Worm (Caenorhabditis elegans) whole organism, L4 larva: ENCODE data around the gene pix-1.
A peak's percentile ranks its signal among the peaks of the same experiment; 100 is the strongest.

ENCODE experiments used
- D1046.2 ChIP-seq: fragments of 200-800 bp; sonication (Bioruptor generic); IDR thresholded peaks from 2 replicates; pipeline ENCODE4 v1.3.6; 2022; ENCODE audit warnings: missing genetic modification characterization, missing compliant biosample characterization
- F44E2.7 ChIP-seq: fragments of 200-800 bp; sonication (Bioruptor generic); IDR thresholded peaks from 2 replicates; pipeline ENCODE4 v2.1.2; 2022; ENCODE audit warnings: missing genetic modification characterization, missing compliant biosample characterization
- T20F7.1 ChIP-seq: fragments of 200-800 bp; sonication (Bioruptor generic); optimal IDR thresholded peaks from 2 replicates; lab custom pipeline; 2018; ENCODE audit warnings: mild to moderate bottlenecking, missing genetic modification characterization, missing compliant biosample characterization
- T26A8.4 ChIP-seq: fragments of 200-800 bp; sonication (Bioruptor generic); IDR thresholded peaks from 2 replicates; pipeline ENCODE4 v1.3.6; 2022; ENCODE audit warnings: missing genetic modification characterization, missing compliant biosample characterization
- Y105C5A.15 ChIP-seq: fragments of 200-800 bp; sonication (Bioruptor generic); IDR thresholded peaks from 2 replicates; pipeline ENCODE4 v1.3.6; 2022; ENCODE audit warnings: missing genetic modification characterization, missing compliant biosample characterization
- Y48G9A.11 ChIP-seq: fragments of 200-800 bp; sonication (Bioruptor generic); IDR thresholded peaks from 2 replicates; pipeline ENCODE4 v1.3.6; 2022; ENCODE audit warnings: missing genetic modification reagents, missing genetic modification characterization, missing compliant biosample characterization
- Y5F2A.4 ChIP-seq: fragments of 200-800 bp; sonication (Bioruptor generic); optimal IDR thresholded peaks from 2 replicates; lab custom pipeline; 2018; ENCODE audit warnings: mild to moderate bottlenecking, missing genetic modification characterization, missing compliant biosample characterization
- ZK337.2 ChIP-seq: fragments of 200-800 bp; sonication (Bioruptor generic); IDR thresholded peaks from 2 replicates; pipeline ENCODE4 v1.3.6; 2022; ENCODE audit warnings: missing genetic modification reagents, missing genetic modification characterization, missing compliant biosample characterization
- aha-1 ChIP-seq: fragments of 150-350 bp; peaks from one replicate; lab custom pipeline; 2014; ENCODE audit warnings: missing biosample characterization, missing genetic modification characterization
- arid-1 ChIP-seq: fragments of 200-800 bp; sonication (Bioruptor generic); conservative IDR thresholded peaks from 2 replicates; pipeline ENCODE4 v1.3.6; 2022; ENCODE audit warnings: missing genetic modification reagents, missing genetic modification characterization, missing compliant biosample characterization
- ceh-20 ChIP-seq: fragments of 200-800 bp; sonication (Bioruptor generic); IDR thresholded peaks from 2 replicates; pipeline ENCODE4 v1.3.6; 2022; ENCODE audit warnings: missing genetic modification reagents, missing genetic modification characterization, missing compliant biosample characterization
- ceh-32 ChIP-seq: sonication (generic microtip); optimal IDR thresholded peaks from 2 replicates; lab custom pipeline; 2016; ENCODE audit warnings: mild to moderate bottlenecking, missing genetic modification characterization, missing compliant biosample characterization; ENCODE audit not compliant: poor library complexity
- ceh-44 ChIP-seq: fragments of 200-800 bp; sonication (Bioruptor generic); IDR thresholded peaks from 2 replicates; pipeline ENCODE4 v1.3.6; 2022; ENCODE audit warnings: missing genetic modification reagents, missing genetic modification characterization, missing compliant biosample characterization
- ceh-62 ChIP-seq: sonication (generic microtip); optimal IDR thresholded peaks from 2 replicates; lab custom pipeline; 2017; ENCODE audit warnings: missing biosample characterization, missing genetic modification characterization
- daf-12 ChIP-seq: fragments of 150-350 bp; optimal IDR thresholded peaks from 2 replicates; lab custom pipeline; 2014; ENCODE audit warnings: missing biosample characterization, missing genetic modification reagents, missing genetic modification characterization
- daf-16 ChIP-seq, 3 experiments: sonication (generic microtip); optimal IDR thresholded peaks; 2 replicates each; lab custom pipeline; 2016 to 2017; ENCODE audit warnings: missing genetic modification characterization in 3 of 3, missing genetic modification reagents in 3 of 3, mild to moderate bottlenecking in 2 of 3, missing compliant biosample characterization in 2 of 3, missing biosample characterization in 1 of 3, moderate library complexity in 1 of 3
- dmd-8 ChIP-seq: fragments of 200-800 bp; sonication (Bioruptor generic); IDR thresholded peaks from 2 replicates; pipeline ENCODE4 v1.3.6; 2022; ENCODE audit warnings: missing genetic modification characterization, missing compliant biosample characterization
- dmd-9 ChIP-seq: fragments of 200-800 bp; sonication (Bioruptor generic); IDR thresholded peaks from 2 replicates; pipeline ENCODE4 v1.3.6; 2022; ENCODE audit warnings: missing genetic modification reagents, missing genetic modification characterization, missing compliant biosample characterization
- duxl-1 ChIP-seq: sonication (generic microtip); optimal IDR thresholded peaks from 2 replicates; lab custom pipeline; 2016; ENCODE audit warnings: mild to moderate bottlenecking, missing genetic modification characterization, moderate library complexity, missing compliant biosample characterization; ENCODE audit not compliant: poor library complexity
- fkh-10 ChIP-seq: fragments of 150-350 bp; optimal IDR thresholded peaks from 2 replicates; lab custom pipeline; 2014; ENCODE audit warnings: missing biosample characterization, missing genetic modification reagents, missing genetic modification characterization
- gei-8 ChIP-seq: fragments of 200-800 bp; sonication (Bioruptor generic); optimal IDR thresholded peaks from 2 replicates; lab custom pipeline; 2018; ENCODE audit warnings: mild to moderate bottlenecking, missing genetic modification characterization, missing compliant biosample characterization
- lim-7 ChIP-seq: fragments of 200-800 bp; sonication (Bioruptor generic); IDR thresholded peaks from 2 replicates; pipeline ENCODE4 v1.3.6; 2022; ENCODE audit warnings: missing genetic modification characterization, missing compliant biosample characterization
- lin-1 ChIP-seq: fragments of 200-800 bp; sonication (Bioruptor generic); IDR thresholded peaks from 2 replicates; pipeline ENCODE4 v1.3.6; 2022; ENCODE audit warnings: missing genetic modification reagents, missing genetic modification characterization, missing compliant biosample characterization
- lin-38 ChIP-seq: fragments of 200-800 bp; sonication (Bioruptor generic); IDR thresholded peaks from 2 replicates; pipeline ENCODE4 v1.3.6; 2022; ENCODE audit warnings: missing genetic modification reagents, missing genetic modification characterization, missing compliant biosample characterization
- lir-3 ChIP-seq: sonication (generic microtip); optimal IDR thresholded peaks from 2 replicates; lab custom pipeline; 2016; ENCODE audit warnings: mild to moderate bottlenecking, missing genetic modification characterization, missing compliant biosample characterization
- madf-5 ChIP-seq, 2 experiments: fragments of 200-800 bp; sonication (Bioruptor generic); IDR thresholded peaks; 2 replicates each; pipeline ENCODE4 v1.3.6; 2022; ENCODE audit warnings: missing compliant biosample characterization in 2 of 2, missing genetic modification characterization in 2 of 2
- mdl-1 ChIP-seq, 2 experiments: fragments of 150-350 bp in 1 of 2; sonication (generic microtip) in 1 of 2; optimal IDR thresholded peaks; 2 replicates each; lab custom pipeline; 2014 to 2017; ENCODE audit warnings: missing biosample characterization in 2 of 2, missing genetic modification characterization in 2 of 2
- mep-1 ChIP-seq: fragments of 150-350 bp; sonication (generic microtip); optimal IDR thresholded peaks from 3 replicates; lab custom pipeline; 2014; ENCODE audit warnings: missing biosample characterization, missing genetic modification characterization
- mes-2 ChIP-seq: sonication (generic microtip); optimal IDR thresholded peaks from 2 replicates; lab custom pipeline; 2016; ENCODE audit warnings: missing genotype, mild to moderate bottlenecking, missing genetic modification characterization, missing compliant biosample characterization; ENCODE audit not compliant: poor library complexity, severe bottlenecking
- pha-4 ChIP-seq, 2 experiments: fragments of 150-350 bp in 1 of 2; fragments of 200-800 bp in 1 of 2; sonication (Bioruptor generic) in 1 of 2; IDR thresholded peaks in 1 of 2; optimal IDR thresholded peaks in 1 of 2; 2 replicates each; pipeline versions ENCODE4 v1.3.6 to Lab custom; 2014 to 2022; ENCODE audit warnings: missing genetic modification characterization in 2 of 2, missing genetic modification reagents in 2 of 2, missing biosample characterization in 1 of 2, missing compliant biosample characterization in 1 of 2
- rbr-2 ChIP-seq: sonication (generic microtip); optimal IDR thresholded peaks from 2 replicates; lab custom pipeline; 2016; ENCODE audit warnings: missing genotype, missing genetic modification characterization, missing compliant biosample characterization
- sdz-12 ChIP-seq: fragments of 200-800 bp; sonication (Bioruptor generic); optimal IDR thresholded peaks from 2 replicates; lab custom pipeline; 2018; ENCODE audit warnings: mild to moderate bottlenecking, missing genetic modification characterization, missing compliant biosample characterization
- set-16 ChIP-seq: fragments of 200-800 bp; sonication (Bioruptor generic); IDR thresholded peaks from 2 replicates; pipeline ENCODE4 v1.3.6; 2022; ENCODE audit warnings: missing genetic modification reagents, missing genetic modification characterization, missing compliant biosample characterization
- snpc-1.2 ChIP-seq: fragments of 200-800 bp; sonication (Bioruptor generic); IDR thresholded peaks from 2 replicates; pipeline ENCODE4 v1.3.6; 2022; ENCODE audit warnings: missing genetic modification reagents, missing genetic modification characterization, missing compliant biosample characterization
- tag-97 ChIP-seq: fragments of 200-800 bp; sonication (Bioruptor generic); IDR thresholded peaks from 2 replicates; pipeline ENCODE4 v1.3.6; 2022; ENCODE audit warnings: missing genetic modification characterization, missing compliant biosample characterization
- tra-1 ChIP-seq: fragments of 200-800 bp; sonication (Bioruptor generic); IDR thresholded peaks from 2 replicates; pipeline ENCODE4 v1.3.6; 2022; ENCODE audit warnings: missing genetic modification reagents, missing genetic modification characterization, missing compliant biosample characterization
- vab-7 ChIP-seq: fragments of 200-800 bp; sonication (Bioruptor generic); IDR thresholded peaks from 2 replicates; pipeline ENCODE4 v1.3.6; 2022; ENCODE audit warnings: missing genetic modification reagents, missing genetic modification characterization, missing compliant biosample characterization
- zfp-2 ChIP-seq: sonication (generic microtip); optimal IDR thresholded peaks from 2 replicates; lab custom pipeline; 2016; ENCODE audit warnings: mild to moderate bottlenecking, missing genetic modification characterization, missing compliant biosample characterization
- zfp-3 ChIP-seq: fragments of 200-800 bp; sonication (Bioruptor generic); conservative IDR thresholded peaks from 2 replicates; pipeline ENCODE4 v1.3.6; 2022; ENCODE audit warnings: missing genetic modification reagents, missing genetic modification characterization, missing compliant biosample characterization

pix-1 gene

DNA sequence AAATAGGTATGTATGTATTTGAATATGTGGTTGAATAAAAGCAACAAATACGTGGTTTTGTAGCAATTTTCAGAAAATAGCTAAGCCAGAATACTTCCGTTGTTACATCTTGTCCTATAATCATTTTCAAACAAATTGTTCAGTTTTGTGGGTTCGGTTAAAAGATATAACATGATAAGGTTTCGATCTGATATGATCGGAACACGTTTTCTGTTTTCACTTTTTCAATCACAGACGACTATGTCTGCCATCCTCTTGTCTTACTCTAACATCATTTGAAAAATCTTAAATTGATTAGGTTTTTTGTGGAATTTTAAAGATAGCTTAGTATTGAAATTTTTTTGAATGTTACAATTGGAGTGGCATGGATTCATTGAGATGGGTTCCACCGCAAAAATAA lies 808 bp upstream of the pix-1 start:
- peak; percentile 72 for TF ChIP-seq aha-1
- TF ChIP-seq sdz-12: no peak

DNA sequence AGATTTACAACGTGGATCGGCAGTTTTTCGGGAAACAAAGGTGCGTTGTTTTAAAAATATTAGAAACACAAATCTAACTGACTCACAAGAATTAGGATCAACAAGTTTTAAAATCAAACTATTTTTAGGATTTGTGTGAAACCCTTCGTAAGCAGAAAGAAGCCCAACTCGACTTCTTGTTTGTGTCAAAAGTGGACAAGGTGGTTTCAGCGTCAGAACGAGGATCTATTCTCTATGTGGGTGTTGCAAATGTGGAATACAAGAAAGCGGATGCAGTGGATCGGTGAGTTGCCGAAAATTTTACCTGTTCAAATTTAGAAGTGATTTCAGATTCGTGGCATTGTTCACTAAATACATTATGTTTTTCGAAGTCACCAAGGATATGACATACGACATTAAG lies 1.9 kb downstream of the pix-1 start:
- TF ChIP-seq aha-1 (peak; percentile 90), lir-3 (tag; lab: Kevin White, UChicago) (no peak)

DNA sequence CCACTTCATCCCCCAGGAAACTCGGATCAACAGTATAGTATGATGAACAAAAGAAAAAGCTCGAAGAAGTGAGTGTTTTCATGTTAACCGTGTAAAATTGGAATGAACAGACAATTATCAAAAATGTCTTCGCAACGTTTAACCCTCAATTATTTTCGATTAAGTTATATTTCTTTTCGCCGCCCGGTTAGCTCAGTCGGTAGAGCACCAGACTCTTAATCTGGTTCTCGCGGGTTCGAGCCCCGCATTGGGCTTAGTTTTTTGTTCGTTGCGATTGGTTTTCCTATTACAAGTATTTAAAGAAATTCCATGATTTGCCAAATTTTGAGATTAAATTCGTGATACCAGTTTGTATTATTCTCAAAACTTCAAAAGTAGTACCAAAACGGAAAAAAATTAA lies 2.6 kb downstream of the pix-1 start:
- no peak for TF ChIP-seq T20F7.1 (GFP tag; lab: Kevin White, UChicago)
- 0 out of 4 replicates have a peak, but pooled peaks of 1 of the 2 experiments have one; percentile 52 for TF ChIP-seq madf-5 (GFP tag; IDR thresholded peaks at IDR 0.05; lab: Robert Waterston, UW)
- TF ChIP-seq D1046.2 (GFP tag; lab: Robert Waterston, UW): peak; percentile 15; the same call in 1 of the 2 replicates
- TF ChIP-seq tra-1: peak; percentile 17; the same call in 1 of the 2 replicates
- no peak for TF ChIP-seq ceh-32 (tag; lab: Kevin White, UChicago)
- TF ChIP-seq arid-1: peak; percentile 67
- TF ChIP-seq Y5F2A.4 (GFP tag; lab: Kevin White, UChicago): no peak
- TF ChIP-seq daf-12 (tag; lab: Kevin White, UChicago): no peak
- TF ChIP-seq F44E2.7: peak; percentile 57; the same call in 1 of the 2 replicates
- TF ChIP-seq Y105C5A.15: 0 out of 2 replicates have a peak, but pooled peaks have one; percentile 24
- 0 out of 2 replicates have a peak, but pooled peaks have one; percentile 5 for TF ChIP-seq dmd-9 (GFP tag; lab: Robert Waterston, UW)
- no peak for TF ChIP-seq tag-97 (GFP tag; lab: Robert Waterston, UW)
- peak; percentile 16; the same call in 1 of the 2 replicates for TF ChIP-seq Y48G9A.11
- no peak for TF ChIP-seq set-16 (GFP tag; lab: Robert Waterston, UW)
- TF ChIP-seq ceh-44 (GFP tag; lab: Robert Waterston, UW): 0 out of 2 replicates have a peak, but pooled peaks have one; percentile 20
- TF ChIP-seq lin-38 (GFP tag; lab: Robert Waterston, UW): peak; percentile 50
- no peak for TF ChIP-seq rbr-2 (tag; lab: Kevin White, UChicago)
- peak; percentile 79; the same call in 1 of the 2 replicates for TF ChIP-seq pha-4 (GFP tag; IDR thresholded peaks at IDR 0.05; lab: Robert Waterston, UW)
- TF ChIP-seq pha-4 (tag; optimal IDR thresholded peaks at IDR 0.05; lab: Kevin White, UChicago): no peak
- peak; percentile 24 for TF ChIP-seq aha-1
- no peak for TF ChIP-seq daf-16 (GFP tag; optimal IDR thresholded peaks at IDR 0.05; lab: Kevin White, UChicago)
- TF ChIP-seq daf-16 (tag; optimal IDR thresholded peaks at IDR 0.05; lab: Kevin White, UChicago): peak; percentile 33
- TF ChIP-seq dmd-8 (GFP tag; lab: Robert Waterston, UW): peak; percentile 67; the same call in 1 of the 2 replicates
- peak; percentile 72 for TF ChIP-seq vab-7
- TF ChIP-seq snpc-1.2 (GFP tag; lab: Robert Waterston, UW): peak; percentile 73
- no peak for TF ChIP-seq sdz-12
- peak; percentile 42; the same call in 1 of the 2 replicates for TF ChIP-seq lin-1 (GFP tag; lab: Robert Waterston, UW)

DNA sequence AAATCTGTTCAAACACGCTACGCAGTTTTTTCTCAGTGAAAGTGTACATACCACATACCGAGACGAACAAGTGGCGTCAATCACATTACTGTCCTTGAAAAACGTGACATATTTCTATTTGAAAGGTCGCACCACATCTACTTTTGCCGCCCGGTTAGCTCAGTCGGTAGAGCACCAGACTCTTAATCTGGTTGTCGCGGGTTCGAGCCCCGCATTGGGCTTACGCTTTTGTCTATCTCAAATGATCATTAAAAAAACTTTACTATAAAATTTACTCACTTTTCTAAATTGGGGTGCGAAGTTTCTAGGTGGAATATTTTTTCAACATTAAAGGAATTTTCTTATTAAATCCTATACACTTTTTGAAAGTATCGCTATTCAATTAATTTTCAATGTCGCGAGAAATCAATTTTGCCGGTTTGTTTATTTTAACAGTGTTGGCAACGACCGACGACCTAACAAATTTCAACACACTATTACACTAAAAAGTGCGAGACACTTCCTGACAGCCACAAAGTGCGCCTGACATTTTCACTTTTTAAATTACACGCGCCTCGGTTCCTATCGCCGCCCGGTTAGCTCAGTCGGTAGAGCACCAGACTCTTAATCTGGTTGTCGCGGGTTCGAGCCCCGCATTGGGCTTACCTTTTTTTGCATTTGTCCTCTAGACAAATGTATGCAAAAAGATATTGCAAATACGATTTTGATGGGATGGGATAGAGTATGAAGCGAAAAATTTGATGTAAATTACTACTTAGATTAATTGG lies 3.3 kb downstream of the pix-1 start:
- 0 out of 4 replicates have a peak, but pooled peaks have one; percentile 45 to 80 for TF ChIP-seq madf-5 (GFP tag; IDR thresholded peaks at IDR 0.05; lab: Robert Waterston, UW)
- peak; percentile 30; the same call in 1 of the 2 replicates for TF ChIP-seq T26A8.4
- TF ChIP-seq mep-1 (tag; lab: Kevin White, UChicago): peak; percentile 12
- no peak for TF ChIP-seq ceh-62 (tag; lab: Kevin White, UChicago)
- TF ChIP-seq lim-7 (GFP tag; lab: Robert Waterston, UW): peak; percentile 92
- 0 out of 2 replicates have a peak, but pooled peaks have one; percentile 61 for TF ChIP-seq D1046.2 (GFP tag; lab: Robert Waterston, UW)
- peak; percentile 83 for TF ChIP-seq snpc-1.2 (GFP tag; lab: Robert Waterston, UW)
- TF ChIP-seq F44E2.7: peak; percentile 89
- TF ChIP-seq zfp-3 (GFP tag; lab: Robert Waterston, UW): peak; percentile 24; the same call in 1 of the 2 replicates
- 0 out of 2 replicates have a peak, but pooled peaks have one; percentile 26 for TF ChIP-seq dmd-9 (GFP tag; lab: Robert Waterston, UW)
- TF ChIP-seq zfp-2 (tag; lab: Kevin White, UChicago): peak; percentile 2
- peak; percentile 59 for TF ChIP-seq gei-8
- no peak for TF ChIP-seq T20F7.1 (GFP tag; lab: Kevin White, UChicago)
- peak; percentile 81 for TF ChIP-seq arid-1
- peak; percentile 95 for TF ChIP-seq Y105C5A.15
- TF ChIP-seq mes-2 (tag; lab: Kevin White, UChicago): peak; percentile 73
- TF ChIP-seq ZK337.2: 0 out of 2 replicates have a peak, but pooled peaks have one; percentile 31
- no peak for TF ChIP-seq fkh-10 (GFP tag; lab: Kevin White, UChicago)
- peak; percentile 78 for TF ChIP-seq tra-1
- peak; percentile 31; the same call in 1 of the 2 replicates for TF ChIP-seq ceh-20
- TF ChIP-seq mdl-1 (tag; optimal IDR thresholded peaks at IDR 0.05; lab: Kevin White, UChicago): no peak
- peak; percentile 87 for TF ChIP-seq duxl-1
- TF ChIP-seq pha-4 (GFP tag; IDR thresholded peaks at IDR 0.05; lab: Robert Waterston, UW): peak; percentile 57; the same call in 1 of the 2 replicates
- no peak for TF ChIP-seq pha-4 (tag; optimal IDR thresholded peaks at IDR 0.05; lab: Kevin White, UChicago)
